Fruit fly (Drosophila melanogaster) whole organism, pupa: ENCODE results near the gene CG13801.

ENCODE experiments used
- CG10348 ChIP-seq: fragments of 200-800 bp; sonication (Bioruptor generic); IDR thresholded peaks from 2 replicates; pipeline ENCODE4 v1.3.6; 2022; ENCODE audit warnings: missing biosample characterization, missing genetic modification characterization
- CG12605 ChIP-seq: fragments of 200-800 bp; sonication (Bioruptor generic); IDR thresholded peaks from 2 replicates; pipeline ENCODE4 v1.3.6; 2022; ENCODE audit warnings: missing biosample characterization, missing genetic modification characterization
- CG13204 ChIP-seq: fragments of 200-800 bp; sonication (Bioruptor generic); optimal IDR thresholded peaks from 2 replicates; lab custom pipeline; 2018; ENCODE audit warnings: missing biosample characterization, mild to moderate bottlenecking, missing genetic modification characterization, moderate library complexity
- CG14655 ChIP-seq: fragments of 200-800 bp; sonication (Bioruptor generic); optimal IDR thresholded peaks from 3 replicates; lab custom pipeline; 2017; ENCODE audit warnings: mild to moderate bottlenecking, missing biosample characterization, missing genetic modification reagents, missing genetic modification characterization
- CG15710 ChIP-seq: fragments of 200-800 bp; sonication (Bioruptor generic); optimal IDR thresholded peaks from 2 replicates; lab custom pipeline; 2018; ENCODE audit warnings: missing biosample characterization, mild to moderate bottlenecking, missing genetic modification characterization, moderate library complexity
- CG17806 ChIP-seq: fragments of 200-800 bp; sonication (Bioruptor generic); optimal IDR thresholded peaks from 2 replicates; lab custom pipeline; 2018; ENCODE audit warnings: missing biosample characterization, mild to moderate bottlenecking, missing genetic modification characterization, moderate library complexity
- CG32121 ChIP-seq: fragments of 200-800 bp; sonication (Bioruptor generic); IDR thresholded peaks from 2 replicates; pipeline ENCODE4 v1.3.6; 2022; ENCODE audit warnings: missing biosample characterization, missing genetic modification characterization
- CG34367 ChIP-seq: fragments of 200-800 bp; sonication (Bioruptor generic); optimal IDR thresholded peaks from 2 replicates; lab custom pipeline; 2018; ENCODE audit warnings: missing biosample characterization, mild to moderate bottlenecking, missing genetic modification characterization
- CG4496 ChIP-seq: fragments of 200-800 bp; sonication (Bioruptor generic); IDR thresholded peaks from 3 replicates; pipeline ENCODE4 v1.3.6; 2022; ENCODE audit warnings: missing biosample characterization, missing genetic modification characterization
- CG8159 ChIP-seq: fragments of 200-800 bp; sonication (Bioruptor generic); optimal IDR thresholded peaks from 3 replicates; lab custom pipeline; 2018; ENCODE audit warnings: missing biosample characterization, mild to moderate bottlenecking, missing genetic modification characterization, moderate library complexity
- CG9948 ChIP-seq: fragments of 200-800 bp; sonication (Bioruptor generic); optimal IDR thresholded peaks from 2 replicates; lab custom pipeline; 2018; ENCODE audit warnings: missing biosample characterization, mild to moderate bottlenecking, missing genetic modification characterization, moderate library complexity
- D1 ChIP-seq: fragments of 200-800 bp; sonication (Bioruptor generic); optimal IDR thresholded peaks from 2 replicates; lab custom pipeline; 2018; ENCODE audit warnings: missing biosample characterization, mild to moderate bottlenecking, missing genetic modification characterization, moderate library complexity
- EcR ChIP-seq: fragments of 200-800 bp; sonication (Bioruptor generic); optimal IDR thresholded peaks from 3 replicates; lab custom pipeline; 2019; ENCODE audit warnings: missing biosample characterization, missing genetic modification characterization, mild to moderate bottlenecking, moderate library complexity, missing genetic modification reagents
- Ets98B ChIP-seq: fragments of 200-800 bp; sonication (Bioruptor generic); IDR thresholded peaks from 2 replicates; pipeline ENCODE4 v1.3.6; 2022; ENCODE audit warnings: missing biosample characterization, missing genetic modification characterization
- Pif1A ChIP-seq: fragments of 200-800 bp; sonication (Bioruptor generic); optimal IDR thresholded peaks from 3 replicates; lab custom pipeline; 2016; ENCODE audit warnings: missing biosample characterization, missing genetic modification characterization
- Pif1B ChIP-seq: fragments of 200-800 bp; sonication (Bioruptor generic); optimal IDR thresholded peaks from 3 replicates; lab custom pipeline; 2016; ENCODE audit warnings: missing biosample characterization, missing genetic modification characterization
- Snoo ChIP-seq: fragments of 200-800 bp; sonication (Bioruptor generic); optimal IDR thresholded peaks from 3 replicates; lab custom pipeline; 2017; ENCODE audit warnings: missing biosample characterization, mild to moderate bottlenecking, missing genetic modification characterization, inconsistent platforms
- fd96Ca ChIP-seq: fragments of 200-800 bp; sonication (Bioruptor generic); IDR thresholded peaks from 3 replicates; pipeline ENCODE4 v1.3.6; 2022; ENCODE audit warnings: missing biosample characterization, missing genetic modification characterization
- gl ChIP-seq: fragments of 200-800 bp; sonication (Bioruptor generic); optimal IDR thresholded peaks from 2 replicates; lab custom pipeline; 2018; ENCODE audit warnings: missing biosample characterization, mild to moderate bottlenecking, missing genetic modification characterization
- rn ChIP-seq: fragments of 200-800 bp; sonication (Bioruptor generic); IDR thresholded peaks from 2 replicates; pipeline ENCODE4 v1.3.6; 2022; ENCODE audit warnings: missing biosample characterization, missing genetic modification characterization

CG13801 gene

dm6 chr3L:2387816-2388215 is 27.5 kb downstream of the CG13801 start:
- TF ChIP-seq Pif1B (GFP tag; lab: Kevin White, UChicago) = peak; percentile 4
- TF ChIP-seq CG17806 (tag; lab: Kevin White, UChicago) = no peak
- peak; percentile 12 for TF ChIP-seq Pif1A (GFP tag; lab: Kevin White, UChicago)
- no peak for TF ChIP-seq D1 (tag; lab: Kevin White, UChicago)
- TF ChIP-seq CG32121 = no peak; the same call in 1 of the 2 replicates

dm6 chr3L:2388683-2389315 is 28.4 kb downstream of the CG13801 start, which contains the start of gene Mzt1:
Mzt1 (plus strand) TSS chr3L:2389265.
- TF ChIP-seq CG8159 = no peak
- TF ChIP-seq CG34367 (tag; lab: Kevin White, UChicago) = no peak
- no peak for TF ChIP-seq EcR (GFP tag; lab: Kevin White, UChicago)
- TF ChIP-seq Ets98B (GFP tag; lab: Robert Waterston, UW) = no peak
- no peak for TF ChIP-seq Pif1A (GFP tag; lab: Kevin White, UChicago)
- TF ChIP-seq CG17806 (tag; lab: Kevin White, UChicago) = no peak
- TF ChIP-seq, all 21 proteins: peak for 0

dm6 chr3L:2390889-2391288 is 30.5 kb downstream of the CG13801 start, which contains the start of the genes CG32298 and CG32299:
CG32298 (minus strand) TSS chr3L:2390989.
CG32299 (minus strand) TSS chr3L:2390989.
- TF ChIP-seq Pif1A (GFP tag; lab: Kevin White, UChicago) (no peak), CG13204 (GFP tag; lab: Kevin White, UChicago) (no peak), rn (GFP tag; lab: Robert Waterston, UW) (no peak), Pif1B (GFP tag; lab: Kevin White, UChicago) (no peak), CG10348 (no peak), Ets98B (GFP tag; lab: Robert Waterston, UW) (no peak), CG8159 (no peak), CG14655 (GFP tag; lab: Kevin White, UChicago) (no peak), CG12605 (no peak), CG9948 (tag; lab: Kevin White, UChicago) (no peak), CG17806 (tag; lab: Kevin White, UChicago) (no peak), CG4496 (GFP tag; lab: Robert Waterston, UW) (no peak), Snoo (no peak)

dm6 chr3L:2392745-2393435 is 32.5 kb downstream of the CG13801 start:
- no peak for TF ChIP-seq CG10348
- no peak for TF ChIP-seq CG8159
- TF ChIP-seq CG4496 (GFP tag; lab: Robert Waterston, UW) = no peak
- no peak for TF ChIP-seq Ets98B (GFP tag; lab: Robert Waterston, UW)
- no peak for TF ChIP-seq EcR (GFP tag; lab: Kevin White, UChicago)
- TF ChIP-seq fd96Ca (GFP tag; lab: Robert Waterston, UW) = no peak
- no peak for TF ChIP-seq CG14655 (GFP tag; lab: Kevin White, UChicago)
- TF ChIP-seq, all 21 proteins: peak for 0

dm6 chr3L:2397571-2398187 is 37.3 kb downstream of the CG13801 start:
- no peak for TF ChIP-seq CG12605
- no peak for TF ChIP-seq CG32121
- no peak for TF ChIP-seq CG15710 (tag; lab: Kevin White, UChicago)
- no peak for TF ChIP-seq CG17806 (tag; lab: Kevin White, UChicago)
- no peak for TF ChIP-seq Ets98B (GFP tag; lab: Robert Waterston, UW)
- TF ChIP-seq Pif1A (GFP tag; lab: Kevin White, UChicago) = no peak
- TF ChIP-seq EcR (GFP tag; lab: Kevin White, UChicago) = no peak
- TF ChIP-seq Snoo = no peak
- no peak for TF ChIP-seq CG4496 (GFP tag; lab: Robert Waterston, UW)

dm6 chr3L:2398636-2399035 is 38.3 kb downstream of the CG13801 start:
- TF ChIP-seq CG12605 (no peak), CG17806 (tag; lab: Kevin White, UChicago) (no peak), rn (GFP tag; lab: Robert Waterston, UW) (no peak), Snoo (no peak)
- TF ChIP-seq, all 21 proteins: peak for 0

dm6 chr3L:2399788-2400187 is 39.4 kb downstream of the CG13801 start:
- TF ChIP-seq CG15710 (tag; lab: Kevin White, UChicago) (no peak), Ets98B (GFP tag; lab: Robert Waterston, UW) (no peak), CG34367 (tag; lab: Kevin White, UChicago) (no peak), Snoo (no peak), CG17806 (tag; lab: Kevin White, UChicago) (no peak), EcR (GFP tag; lab: Kevin White, UChicago) (no peak), rn (GFP tag; lab: Robert Waterston, UW) (no peak), Pif1B (GFP tag; lab: Kevin White, UChicago) (no peak), CG32121 (no peak), CG8159 (no peak), gl (tag; lab: Kevin White, UChicago) (no peak), CG4496 (GFP tag; lab: Robert Waterston, UW) (no peak), fd96Ca (GFP tag; lab: Robert Waterston, UW) (no peak), CG9948 (tag; lab: Kevin White, UChicago) (no peak), CG10348 (no peak)
